Worm (Caenorhabditis elegans) whole organism, late embryonic: ENCODE results near the gene F59B2.14.
A peak's percentile ranks its signal among the peaks of the same experiment; 100 is the strongest.

Source experiments
- C08G9.2 ChIP-seq: sonication (generic microtip); optimal IDR thresholded peaks from 2 replicates; lab custom pipeline; 2016; ENCODE audit warnings: mild to moderate bottlenecking, missing genetic modification characterization, moderate library complexity, missing compliant biosample characterization
- C38D4.7 ChIP-seq: fragments of 200-800 bp; sonication (Bioruptor generic); optimal IDR thresholded peaks from 2 replicates; lab custom pipeline; 2018; ENCODE audit warnings: mild to moderate bottlenecking, missing genetic modification characterization, moderate library complexity, missing compliant biosample characterization
- K09A11.1 ChIP-seq: sonication (generic microtip); optimal IDR thresholded peaks from 2 replicates; lab custom pipeline; 2017; ENCODE audit warnings: antibody characterized with exemption, mild to moderate bottlenecking, missing genetic modification characterization, missing compliant biosample characterization; ENCODE audit not compliant: insufficient read depth
- T23F11.4 ChIP-seq: fragments of 200-800 bp; sonication (Bioruptor generic); optimal IDR thresholded peaks from 2 replicates; lab custom pipeline; 2018; ENCODE audit warnings: mild to moderate bottlenecking, missing genetic modification characterization, missing compliant biosample characterization
- ama-1 ChIP-seq: fragments of 150-350 bp; optimal IDR thresholded peaks from 2 replicates; lab custom pipeline; 2014
- ceh-14 ChIP-seq: sonication (generic microtip); optimal IDR thresholded peaks from 2 replicates; lab custom pipeline; 2016; ENCODE audit warnings: missing genotype, missing genetic modification characterization, missing compliant biosample characterization
- ceh-18 ChIP-seq: sonication (generic microtip); optimal IDR thresholded peaks from 2 replicates; lab custom pipeline; 2016; ENCODE audit warnings: missing genetic modification characterization, missing compliant biosample characterization
- ceh-19 ChIP-seq: fragments of 200-800 bp; sonication (Bioruptor generic); optimal IDR thresholded peaks from 2 replicates; lab custom pipeline; 2018; ENCODE audit warnings: mild to moderate bottlenecking, missing genetic modification characterization, missing compliant biosample characterization
- ceh-2 ChIP-seq: sonication (generic microtip); optimal IDR thresholded peaks from 2 replicates; lab custom pipeline; 2016; ENCODE audit warnings: missing genotype, missing genetic modification characterization, missing compliant biosample characterization
- ceh-22 ChIP-seq: sonication (generic microtip); optimal IDR thresholded peaks from 2 replicates; lab custom pipeline; 2017; ENCODE audit warnings: missing biosample characterization, missing genetic modification characterization
- ceh-24 ChIP-seq: sonication (generic microtip); optimal IDR thresholded peaks from 2 replicates; lab custom pipeline; 2016; ENCODE audit warnings: mild to moderate bottlenecking, missing genetic modification characterization, missing compliant biosample characterization
- ceh-31 ChIP-seq: sonication (generic microtip); optimal IDR thresholded peaks from 2 replicates; lab custom pipeline; 2016; ENCODE audit warnings: missing genetic modification characterization, missing compliant biosample characterization
- ceh-34 ChIP-seq: sonication (generic microtip); optimal IDR thresholded peaks from 2 replicates; lab custom pipeline; 2016; ENCODE audit warnings: mild to moderate bottlenecking, missing genetic modification characterization, missing compliant biosample characterization
- ceh-45 ChIP-seq: fragments of 200-800 bp; sonication (Bioruptor generic); IDR thresholded peaks from 2 replicates; pipeline ENCODE4 v1.3.6; 2022; ENCODE audit warnings: missing genetic modification reagents, missing genetic modification characterization, missing compliant biosample characterization
- ceh-48 ChIP-seq: sonication (generic microtip); optimal IDR thresholded peaks from 2 replicates; lab custom pipeline; 2016; ENCODE audit warnings: missing genetic modification characterization, inconsistent platforms, missing compliant biosample characterization
- ceh-6 ChIP-seq: fragments of 200-800 bp; sonication (Bioruptor generic); optimal IDR thresholded peaks from 2 replicates; lab custom pipeline; 2018; ENCODE audit warnings: mild to moderate bottlenecking, missing genetic modification characterization, missing compliant biosample characterization
- dmd-4 ChIP-seq: sonication (generic microtip); optimal IDR thresholded peaks from 2 replicates; lab custom pipeline; 2016; ENCODE audit warnings: borderline replicate concordance, missing genetic modification characterization, missing compliant biosample characterization
- dve-1 ChIP-seq: sonication (generic microtip); optimal IDR thresholded peaks from 2 replicates; lab custom pipeline; 2017; ENCODE audit warnings: antibody characterized with exemption, mild to moderate bottlenecking, missing genetic modification characterization, missing compliant biosample characterization
- elt-2 ChIP-seq: sonication (generic microtip); optimal IDR thresholded peaks from 2 replicates; lab custom pipeline; 2016; ENCODE audit warnings: missing genetic modification reagents, missing genetic modification characterization, missing compliant biosample characterization
- ets-4 ChIP-seq: sonication (generic microtip); optimal IDR thresholded peaks from 2 replicates; lab custom pipeline; 2016; ENCODE audit warnings: missing genetic modification characterization, missing compliant biosample characterization
- eyg-1 ChIP-seq: sonication (generic microtip); optimal IDR thresholded peaks from 2 replicates; lab custom pipeline; 2016; ENCODE audit warnings: missing genotype, missing genetic modification characterization, missing compliant biosample characterization
- fkh-10 ChIP-seq: fragments of 150-350 bp; optimal IDR thresholded peaks from 2 replicates; lab custom pipeline; 2014; ENCODE audit warnings: missing biosample characterization, missing genetic modification reagents, missing genetic modification characterization
- fkh-6 ChIP-seq: sonication (generic microtip); optimal IDR thresholded peaks from 2 replicates; lab custom pipeline; 2016; ENCODE audit warnings: missing genetic modification characterization, missing compliant biosample characterization
- gmeb-2 ChIP-seq: sonication (generic microtip); optimal IDR thresholded peaks from 2 replicates; lab custom pipeline; 2016; ENCODE audit warnings: missing genetic modification characterization, inconsistent platforms, missing compliant biosample characterization
- hlh-13 ChIP-seq: fragments of 200-800 bp; sonication (Bioruptor generic); optimal IDR thresholded peaks from 2 replicates; lab custom pipeline; 2018; ENCODE audit warnings: mild to moderate bottlenecking, missing genetic modification characterization, missing compliant biosample characterization
- hlh-30 ChIP-seq: sonication (generic microtip); optimal IDR thresholded peaks from 2 replicates; lab custom pipeline; 2017; ENCODE audit warnings: antibody characterized with exemption, missing genetic modification characterization, missing compliant biosample characterization; ENCODE audit not compliant: insufficient read depth
- hlh-6 ChIP-seq: sonication (generic microtip); optimal IDR thresholded peaks from 2 replicates; lab custom pipeline; 2016; ENCODE audit warnings: missing genotype, missing genetic modification characterization, missing compliant biosample characterization
- lim-6 ChIP-seq: sonication (generic microtip); optimal IDR thresholded peaks from 2 replicates; lab custom pipeline; 2016; ENCODE audit warnings: missing genetic modification characterization, missing compliant biosample characterization
- madf-2 ChIP-seq: sonication (generic microtip); optimal IDR thresholded peaks from 2 replicates; lab custom pipeline; 2017; ENCODE audit warnings: missing genetic modification characterization, missing compliant biosample characterization
- mec-3 ChIP-seq: sonication (generic microtip); optimal IDR thresholded peaks from 2 replicates; lab custom pipeline; 2016; ENCODE audit warnings: borderline replicate concordance, missing genetic modification characterization, missing compliant biosample characterization
- nfya-1 ChIP-seq: sonication (generic microtip); optimal IDR thresholded peaks from 2 replicates; lab custom pipeline; 2017; ENCODE audit warnings: missing genetic modification characterization, mild to moderate bottlenecking, missing compliant biosample characterization, antibody characterized with exemption, moderate library complexity
- nhr-11 ChIP-seq: fragments of 150-350 bp; optimal IDR thresholded peaks from 2 replicates; lab custom pipeline; 2014; ENCODE audit warnings: missing biosample characterization, missing genetic modification characterization
- nhr-232 ChIP-seq: sonication (generic microtip); optimal IDR thresholded peaks from 2 replicates; lab custom pipeline; 2016; ENCODE audit warnings: missing genetic modification characterization, missing compliant biosample characterization
- pax-1 ChIP-seq: fragments of 150-350 bp; optimal IDR thresholded peaks from 2 replicates; lab custom pipeline; 2014; ENCODE audit warnings: missing biosample characterization, missing genetic modification characterization
- pha-4 ChIP-seq: fragments of 150-350 bp; optimal IDR thresholded peaks from 2 replicates; lab custom pipeline; 2018; ENCODE audit warnings: missing biosample characterization, missing genetic modification reagents, missing genetic modification characterization
- pqm-1 ChIP-seq: sonication (generic microtip); optimal IDR thresholded peaks from 2 replicates; lab custom pipeline; 2016; ENCODE audit warnings: missing genetic modification characterization, missing compliant biosample characterization
- pros-1 ChIP-seq: fragments of 150-350 bp; optimal IDR thresholded peaks from 2 replicates; lab custom pipeline; 2014; ENCODE audit warnings: missing biosample characterization, missing genetic modification reagents, missing genetic modification characterization
- rnt-1 ChIP-seq: sonication (generic microtip); optimal IDR thresholded peaks from 2 replicates; lab custom pipeline; 2016; ENCODE audit warnings: missing genetic modification characterization, missing compliant biosample characterization
- sox-2 ChIP-seq: fragments of 200-800 bp; sonication (Bioruptor generic); IDR thresholded peaks from 2 replicates; pipeline ENCODE4 v1.3.6; 2022; ENCODE audit warnings: missing genetic modification reagents, missing genetic modification characterization, missing compliant biosample characterization
- sox-4 ChIP-seq: sonication (generic microtip); optimal IDR thresholded peaks from 2 replicates; lab custom pipeline; 2017; ENCODE audit warnings: mild to moderate bottlenecking, missing genetic modification characterization, inconsistent platforms, missing compliant biosample characterization
- tbx-2 ChIP-seq: sonication (generic microtip); optimal IDR thresholded peaks from 2 replicates; lab custom pipeline; 2016; ENCODE audit warnings: missing genetic modification characterization, missing compliant biosample characterization
- tbx-7 ChIP-seq: sonication (generic microtip); optimal IDR thresholded peaks from 2 replicates; lab custom pipeline; 2016; ENCODE audit warnings: missing genotype, missing genetic modification characterization, missing compliant biosample characterization
- ttx-3 ChIP-seq: sonication (generic microtip); optimal IDR thresholded peaks from 2 replicates; lab custom pipeline; 2016; ENCODE audit warnings: missing genetic modification reagents, missing genetic modification characterization, missing compliant biosample characterization
- unc-42 ChIP-seq: sonication (generic microtip); optimal IDR thresholded peaks from 2 replicates; lab custom pipeline; 2016; ENCODE audit warnings: missing genotype, missing genetic modification characterization, missing compliant biosample characterization
- unc-86 ChIP-seq: sonication (generic microtip); optimal IDR thresholded peaks from 2 replicates; lab custom pipeline; 2016; ENCODE audit warnings: missing genetic modification characterization, missing compliant biosample characterization
- zip-5 ChIP-seq: sonication (generic microtip); optimal IDR thresholded peaks from 2 replicates; lab custom pipeline; 2016; ENCODE audit warnings: missing genetic modification characterization, missing compliant biosample characterization

F59B2.14 gene

ce11 chrIII:8983811-8984210 is 38.6 kb downstream of the F59B2.14 start:
- no peak for TF ChIP-seq fkh-10 (GFP tag; lab: Kevin White, UChicago)
- no peak for TF ChIP-seq K09A11.1 (tag; lab: Kevin White, UChicago)
- no peak for TF ChIP-seq ama-1 (lab: Kevin White, UChicago)
- no peak for TF ChIP-seq pros-1 (tag; lab: Kevin White, UChicago)
- no peak for TF ChIP-seq nhr-232 (tag; lab: Kevin White, UChicago)
- TF ChIP-seq dmd-4: no peak
- no peak for TF ChIP-seq C08G9.2 (tag; lab: Kevin White, UChicago)
- no peak for TF ChIP-seq ceh-48 (tag; lab: Kevin White, UChicago)
- no peak for TF ChIP-seq dve-1
- no peak for TF ChIP-seq madf-2 (tag; lab: Kevin White, UChicago)
- TF ChIP-seq zip-5 (tag; lab: Kevin White, UChicago): no peak
- no peak for TF ChIP-seq elt-2
- TF ChIP-seq fkh-6 (tag; lab: Kevin White, UChicago): no peak

ce11 chrIII:8983135-8983534 is 39.3 kb downstream of the F59B2.14 start:
- TF ChIP-seq ttx-3 (no peak), ceh-18 (no peak), dve-1 (no peak), T23F11.4 (GFP tag; lab: Kevin White, UChicago) (no peak), hlh-13 (GFP tag; lab: Kevin White, UChicago) (no peak), dmd-4 (no peak), C38D4.7 (no peak), unc-42 (tag; lab: Kevin White, UChicago) (no peak), pax-1 (tag; lab: Kevin White, UChicago) (no peak), hlh-30 (tag; lab: Kevin White, UChicago) (no peak), ceh-22 (tag; lab: Kevin White, UChicago) (no peak), unc-86 (tag; lab: Kevin White, UChicago) (no peak), elt-2 (no peak), nhr-11 (tag; lab: Kevin White, UChicago) (no peak), tbx-2 (tag; lab: Kevin White, UChicago) (no peak), pros-1 (tag; lab: Kevin White, UChicago) (no peak), lim-6 (tag; lab: Kevin White, UChicago) (no peak), ama-1 (lab: Kevin White, UChicago) (no peak), mec-3 (tag; lab: Kevin White, UChicago) (no peak)
- TF ChIP-seq, all 69 proteins: peak for 0

ce11 chrIII:8981847-8982479 is 40.5 kb downstream of the F59B2.14 start, which contains the start of gene pde-2:
Gene pde-2 (minus strand): TSS chrIII:8981897.
- TF ChIP-seq elt-2 (no peak), ceh-34 (tag; lab: Kevin White, UChicago) (peak; percentile 75), unc-42 (tag; lab: Kevin White, UChicago) (peak; percentile 97), ceh-2 (tag; lab: Kevin White, UChicago) (no peak), ceh-24 (tag; lab: Kevin White, UChicago) (no peak), ets-4 (tag; lab: Kevin White, UChicago) (no peak), hlh-13 (GFP tag; lab: Kevin White, UChicago) (no peak), fkh-6 (tag; lab: Kevin White, UChicago) (no peak), nhr-11 (tag; lab: Kevin White, UChicago) (no peak), sox-4 (no peak), gmeb-2 (tag; lab: Kevin White, UChicago) (no peak), ama-1 (lab: Kevin White, UChicago) (no peak), pqm-1 (tag; lab: Kevin White, UChicago) (no peak), ceh-14 (tag; lab: Kevin White, UChicago) (peak; percentile 1), unc-86 (tag; lab: Kevin White, UChicago) (no peak), rnt-1 (no peak), sox-2 (GFP tag; lab: Robert Waterston, UW) (no peak), ceh-31 (tag; lab: Kevin White, UChicago) (peak; percentile 61), pha-4 (tag; lab: Kevin White, UChicago) (no peak), eyg-1 (tag; lab: Kevin White, UChicago) (no peak), tbx-7 (tag; lab: Kevin White, UChicago) (no peak), ceh-18 (no peak), dmd-4 (no peak), fkh-10 (GFP tag; lab: Kevin White, UChicago) (no peak), C08G9.2 (tag; lab: Kevin White, UChicago) (no peak), ceh-45 (GFP tag; lab: Robert Waterston, UW) (no peak), nfya-1 (tag; lab: Kevin White, UChicago) (peak; percentile 21), K09A11.1 (tag; lab: Kevin White, UChicago) (no peak), hlh-6 (tag; lab: Kevin White, UChicago) (no peak), tbx-2 (tag; lab: Kevin White, UChicago) (peak; percentile 17), ceh-19 (GFP tag; lab: Kevin White, UChicago) (peak; percentile 12), mec-3 (tag; lab: Kevin White, UChicago) (no peak), ceh-6 (GFP tag; lab: Kevin White, UChicago) (no peak)
